Worm (Caenorhabditis elegans) whole organism, mixed stage, embryonic: ENCODE data around the gene fce-2.

ENCODE experiments used
- M03D4.4 ChIP-seq: sonication (generic microtip); optimal IDR thresholded peaks from 2 replicates; lab custom pipeline; 2017; ENCODE audit warnings: mild to moderate bottlenecking, missing genetic modification characterization, missing compliant biosample characterization
- bed-3 ChIP-seq: fragments of 200-800 bp; sonication (Bioruptor generic); optimal IDR thresholded peaks from 3 replicates; lab custom pipeline; 2018; ENCODE audit warnings: mild to moderate bottlenecking, missing genetic modification characterization, moderate library complexity, missing compliant biosample characterization
- blmp-1 ChIP-seq: fragments of 150-350 bp; optimal IDR thresholded peaks from 2 replicates; lab custom pipeline; 2014; ENCODE audit warnings: missing biosample characterization, missing genetic modification characterization
- ceh-39 ChIP-seq: fragments of 150-350 bp; optimal IDR thresholded peaks from 2 replicates; lab custom pipeline; 2014; ENCODE audit warnings: missing biosample characterization, missing genetic modification characterization
- ceh-43 ChIP-seq: fragments of 200-800 bp; sonication (Bioruptor generic); optimal IDR thresholded peaks from 2 replicates; lab custom pipeline; 2018; ENCODE audit warnings: mild to moderate bottlenecking, missing genetic modification characterization, moderate library complexity, missing compliant biosample characterization
- ceh-83 ChIP-seq: fragments of 200-800 bp; sonication (Bioruptor generic); optimal IDR thresholded peaks from 2 replicates; lab custom pipeline; 2018; ENCODE audit warnings: mild to moderate bottlenecking, missing genetic modification characterization, missing compliant biosample characterization
- ces-1 ChIP-seq: fragments of 150-350 bp; optimal IDR thresholded peaks from 2 replicates; lab custom pipeline; 2014; ENCODE audit warnings: missing biosample characterization, missing genetic modification reagents, missing genetic modification characterization
- cnd-1 ChIP-seq: fragments of 200-800 bp; sonication (Bioruptor generic); optimal IDR thresholded peaks from 2 replicates; lab custom pipeline; 2018; ENCODE audit warnings: mild to moderate bottlenecking, missing genetic modification characterization, missing compliant biosample characterization
- drap-1 ChIP-seq: fragments of 200-800 bp; sonication (Bioruptor generic); optimal IDR thresholded peaks from 3 replicates; lab custom pipeline; 2018; ENCODE audit warnings: mild to moderate bottlenecking, missing genetic modification characterization, missing compliant biosample characterization
- elt-1 ChIP-seq: sonication (generic microtip); optimal IDR thresholded peaks from 2 replicates; lab custom pipeline; 2017; ENCODE audit warnings: missing genetic modification characterization, mild to moderate bottlenecking, missing compliant biosample characterization, antibody characterized with exemption, moderate library complexity, borderline replicate concordance; ENCODE audit not compliant: insufficient read depth
- elt-3 ChIP-seq: fragments of 150-350 bp; optimal IDR thresholded peaks from 2 replicates; lab custom pipeline; 2014; ENCODE audit warnings: missing biosample characterization, missing genetic modification characterization
- flh-1 ChIP-seq: fragments of 200-800 bp; sonication (Bioruptor generic); optimal IDR thresholded peaks from 2 replicates; lab custom pipeline; 2018; ENCODE audit warnings: mild to moderate bottlenecking, missing genetic modification characterization, moderate library complexity, missing compliant biosample characterization
- hlh-1 ChIP-seq: fragments of 150-350 bp; optimal IDR thresholded peaks from 2 replicates; lab custom pipeline; 2014; ENCODE audit warnings: missing biosample characterization, missing genetic modification reagents, missing genetic modification characterization
- lin-13 ChIP-seq: fragments of 150-350 bp; optimal IDR thresholded peaks from 2 replicates; lab custom pipeline; 2014; ENCODE audit warnings: missing biosample characterization, missing genetic modification characterization
- lsy-2 ChIP-seq: fragments of 150-350 bp; optimal IDR thresholded peaks from 2 replicates; lab custom pipeline; 2014; ENCODE audit warnings: missing biosample characterization, missing genetic modification characterization
- mab-5 ChIP-seq: fragments of 150-350 bp; optimal IDR thresholded peaks from 2 replicates; lab custom pipeline; 2014; ENCODE audit warnings: missing biosample characterization, missing genetic modification characterization
- mep-1 ChIP-seq: fragments of 150-350 bp; optimal IDR thresholded peaks from 2 replicates; lab custom pipeline; 2017; ENCODE audit warnings: missing biosample characterization, missing genetic modification reagents, missing genetic modification characterization, inconsistent platforms
- mls-2 ChIP-seq: sonication (generic microtip); optimal IDR thresholded peaks from 2 replicates; lab custom pipeline; 2016; ENCODE audit warnings: mild to moderate bottlenecking, missing genetic modification characterization, moderate library complexity, missing compliant biosample characterization
- nhr-2 ChIP-seq: fragments of 150-350 bp; optimal IDR thresholded peaks from 2 replicates; lab custom pipeline; 2014; ENCODE audit warnings: missing biosample characterization, missing genetic modification characterization
- nhr-237 ChIP-seq: fragments of 150-350 bp; optimal IDR thresholded peaks from 2 replicates; lab custom pipeline; 2014; ENCODE audit warnings: missing biosample characterization, missing genetic modification characterization
- nhr-28 ChIP-seq: fragments of 150-350 bp; optimal IDR thresholded peaks from 2 replicates; lab custom pipeline; 2014; ENCODE audit warnings: missing biosample characterization, missing genetic modification characterization
- nhr-76 ChIP-seq: sonication (generic microtip); optimal IDR thresholded peaks from 2 replicates; lab custom pipeline; 2017; ENCODE audit warnings: missing biosample characterization, missing genetic modification characterization
- pha-4 ChIP-seq: fragments of 150-350 bp; optimal IDR thresholded peaks from 2 replicates; lab custom pipeline; 2018; ENCODE audit warnings: missing biosample characterization, missing genetic modification reagents, missing genetic modification characterization
- sem-2 ChIP-seq: fragments of 200-800 bp; sonication (Bioruptor generic); optimal IDR thresholded peaks from 2 replicates; lab custom pipeline; 2018; ENCODE audit warnings: mild to moderate bottlenecking, missing genetic modification characterization, missing compliant biosample characterization
- snpc-4 ChIP-seq: fragments of 150-350 bp; optimal IDR thresholded peaks from 2 replicates; lab custom pipeline; 2014; ENCODE audit warnings: missing biosample characterization, missing genetic modification characterization
- sptf-1 ChIP-seq: sonication (generic microtip); optimal IDR thresholded peaks from 2 replicates; lab custom pipeline; 2017; ENCODE audit warnings: mild to moderate bottlenecking, missing genetic modification characterization, moderate library complexity, missing compliant biosample characterization
- tbx-8 ChIP-seq: fragments of 200-800 bp; sonication (Bioruptor generic); optimal IDR thresholded peaks from 2 replicates; lab custom pipeline; 2018; ENCODE audit warnings: mild to moderate bottlenecking, missing genetic modification characterization, moderate library complexity, missing compliant biosample characterization
- unc-120 ChIP-seq: sonication (generic microtip); optimal IDR thresholded peaks from 2 replicates; lab custom pipeline; 2017; ENCODE audit warnings: missing genetic modification characterization, missing compliant biosample characterization; ENCODE audit not compliant: poor library complexity, severe bottlenecking
- unc-39 ChIP-seq: fragments of 150-350 bp; optimal IDR thresholded peaks from 2 replicates; lab custom pipeline; 2014; ENCODE audit warnings: missing biosample characterization, missing genetic modification characterization
- unc-62 ChIP-seq: fragments of 150-350 bp; optimal IDR thresholded peaks from 2 replicates; lab custom pipeline; 2014; ENCODE audit warnings: missing biosample characterization, missing genetic modification reagents, missing genetic modification characterization
- zip-8 ChIP-seq: fragments of 150-350 bp; optimal IDR thresholded peaks from 2 replicates; lab custom pipeline; 2014; ENCODE audit warnings: missing biosample characterization, missing genetic modification characterization
- ztf-11 ChIP-seq: fragments of 150-350 bp; optimal IDR thresholded peaks from 2 replicates; lab custom pipeline; 2014; ENCODE audit warnings: missing biosample characterization, missing genetic modification characterization

Gene fce-2

ce11 chrV:20415415-20415814, 9.7 kb upstream of the fce-2 start:
- no peak for TF ChIP-seq nhr-76 (tag; lab: Kevin White, UChicago)
- no peak for TF ChIP-seq sptf-1 (tag; lab: Kevin White, UChicago)
- no peak for TF ChIP-seq bed-3 (GFP tag; lab: Kevin White, UChicago)
- TF ChIP-seq lsy-2, result no peak
- no peak for TF ChIP-seq ztf-11 (tag; lab: Kevin White, UChicago)
- TF ChIP-seq zip-8 (tag; lab: Kevin White, UChicago), result peak; percentile 75
- TF ChIP-seq drap-1, result no peak

ce11 chrV:20416335-20416734, 8.8 kb upstream of the fce-2 start:
- no peak for TF ChIP-seq M03D4.4
- TF ChIP-seq cnd-1 (tag; lab: Kevin White, UChicago), result no peak
- TF ChIP-seq unc-120 (tag; lab: Kevin White, UChicago), result no peak
- no peak for TF ChIP-seq tbx-8 (GFP tag; lab: Kevin White, UChicago)
- no peak for TF ChIP-seq ztf-11 (tag; lab: Kevin White, UChicago)

ce11 chrV:20416790-20417189, 8.3 kb upstream of the fce-2 start:
- no peak for TF ChIP-seq unc-62 (GFP tag; lab: Kevin White, UChicago)
- no peak for TF ChIP-seq nhr-2 (tag; lab: Kevin White, UChicago)
- TF ChIP-seq unc-39 (tag; lab: Kevin White, UChicago), result no peak
- TF ChIP-seq lin-13 (tag; lab: Kevin White, UChicago), result no peak
- no peak for TF ChIP-seq hlh-1 (tag; lab: Kevin White, UChicago)
- TF ChIP-seq bed-3 (GFP tag; lab: Kevin White, UChicago), result no peak
- TF ChIP-seq zip-8 (tag; lab: Kevin White, UChicago), result no peak
- TF ChIP-seq nhr-76 (tag; lab: Kevin White, UChicago), result no peak
- TF ChIP-seq nhr-237 (tag; lab: Kevin White, UChicago), result no peak
- no peak for TF ChIP-seq mls-2 (tag; lab: Kevin White, UChicago)
- TF ChIP-seq nhr-28 (tag; lab: Kevin White, UChicago), result no peak
- TF ChIP-seq cnd-1 (tag; lab: Kevin White, UChicago), result no peak
- no peak for TF ChIP-seq pha-4 (tag; lab: Kevin White, UChicago)
- no peak for TF ChIP-seq ceh-39 (tag; lab: Kevin White, UChicago)
- TF ChIP-seq elt-3 (tag; lab: Kevin White, UChicago), result no peak
- no peak for TF ChIP-seq blmp-1 (tag; lab: Kevin White, UChicago)

- TF ChIP-seq snpc-4, result no peak
These were observed 7.3 kb upstream of the fce-2 start for ce11 chrV:20417809-20418208.

- TF ChIP-seq ceh-43, result no peak
- TF ChIP-seq lin-13 (tag; lab: Kevin White, UChicago), result no peak
- no peak for TF ChIP-seq bed-3 (GFP tag; lab: Kevin White, UChicago)
- TF ChIP-seq snpc-4, result no peak
- no peak for TF ChIP-seq ztf-11 (tag; lab: Kevin White, UChicago)
- TF ChIP-seq nhr-237 (tag; lab: Kevin White, UChicago), result no peak
- no peak for TF ChIP-seq nhr-76 (tag; lab: Kevin White, UChicago)
- TF ChIP-seq mep-1 (tag; lab: Kevin White, UChicago), result no peak
- no peak for TF ChIP-seq unc-39 (tag; lab: Kevin White, UChicago)
- no peak for TF ChIP-seq drap-1
- no peak for TF ChIP-seq pha-4 (tag; lab: Kevin White, UChicago)
- TF ChIP-seq cnd-1 (tag; lab: Kevin White, UChicago), result no peak
- no peak for TF ChIP-seq unc-62 (GFP tag; lab: Kevin White, UChicago)
- TF ChIP-seq blmp-1 (tag; lab: Kevin White, UChicago), result no peak
- no peak for TF ChIP-seq elt-3 (tag; lab: Kevin White, UChicago)
These were observed 6.3 kb upstream of the fce-2 start for ce11 chrV:20418768-20419167.

- TF ChIP-seq unc-39 (tag; lab: Kevin White, UChicago), result no peak
- no peak for TF ChIP-seq ceh-43
- no peak for TF ChIP-seq sem-2
- no peak for TF ChIP-seq ztf-11 (tag; lab: Kevin White, UChicago)
- no peak for TF ChIP-seq lsy-2
These were observed 5.5 kb upstream of the fce-2 start for ce11 chrV:20419643-20420042.

ce11 chrV:20422738-20423137, 2.4 kb upstream of the fce-2 start:
- TF ChIP-seq ces-1 (GFP tag; lab: Kevin White, UChicago) (no peak), bed-3 (GFP tag; lab: Kevin White, UChicago) (no peak), nhr-2 (tag; lab: Kevin White, UChicago) (no peak), ceh-83 (GFP tag; lab: Kevin White, UChicago) (no peak), nhr-237 (tag; lab: Kevin White, UChicago) (no peak), flh-1 (GFP tag; lab: Kevin White, UChicago) (no peak), ceh-39 (tag; lab: Kevin White, UChicago) (no peak), unc-120 (tag; lab: Kevin White, UChicago) (no peak), cnd-1 (tag; lab: Kevin White, UChicago) (no peak), tbx-8 (GFP tag; lab: Kevin White, UChicago) (no peak), mab-5 (no peak), elt-1 (peak; percentile 5), ztf-11 (tag; lab: Kevin White, UChicago) (no peak), sptf-1 (tag; lab: Kevin White, UChicago) (no peak), snpc-4 (no peak), mep-1 (tag; lab: Kevin White, UChicago) (peak; percentile 19)
- TF ChIP-seq, all 35 proteins: peak for 2
